Fruit fly (Drosophila melanogaster) Kc167 (cell line): ENCODE measurements around the gene wit.

Experiments
- Myc ChIP-seq: fragments of >200 bp; optimal IDR thresholded peaks from 2 replicates; lab custom pipeline; 2017; ENCODE audit warnings: missing external identifiers
- Sin3A ChIP-seq: fragments of >200 bp; optimal IDR thresholded peaks from 2 replicates; lab custom pipeline; 2018; ENCODE audit warnings: missing external identifiers
- h ChIP-seq: fragments of >200 bp; optimal IDR thresholded peaks from 3 replicates; lab custom pipeline; 2018; ENCODE audit warnings: missing external identifiers
- insv ChIP-seq: fragments of >200 bp; optimal IDR thresholded peaks from 3 replicates; lab custom pipeline; 2018; ENCODE audit warnings: missing external identifiers
- psq ChIP-seq: fragments of >200 bp; optimal IDR thresholded peaks from 2 replicates; lab custom pipeline; 2017; ENCODE audit warnings: missing external identifiers
- ttk ChIP-seq: sonication (Bioruptor generic); optimal IDR thresholded peaks from 2 replicates; lab custom pipeline; 2017; ENCODE audit warnings: missing external identifiers

DNA sequence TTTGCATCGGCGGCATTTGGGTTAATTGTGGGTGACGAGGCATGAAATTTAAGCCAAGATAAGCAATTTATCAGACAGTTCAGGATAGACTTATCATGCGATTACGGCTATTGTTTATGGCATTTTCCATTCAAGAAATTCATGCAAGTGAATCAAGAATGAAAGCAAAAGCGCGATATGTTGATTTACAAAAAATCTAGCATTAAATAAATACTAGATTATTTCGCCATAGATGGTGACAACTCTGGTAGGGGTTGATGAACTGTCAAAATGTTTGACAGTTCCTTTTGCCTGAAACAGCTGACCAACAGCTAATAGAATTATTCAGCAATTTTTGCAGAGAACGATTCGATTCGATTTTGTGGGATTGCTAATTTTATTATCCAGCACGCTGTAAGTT is 2.4 kb downstream of the wit start, which contains the start of gene CG32259:
- TF ChIP-seq insv (lab: Kevin White, UChicago) (no peak), Sin3A (lab: Kevin White, UChicago) (no peak), psq (lab: Kevin White, UChicago) (no peak), h (no peak), Myc (lab: Kevin White, UChicago) (no peak), ttk (lab: Kevin White, UChicago) (no peak)
